Worm (Caenorhabditis elegans) whole organism, late embryonic: Measurements from ENCODE around the gene T25B9.11.

ENCODE experiments used
- C38D4.7 ChIP-seq: fragments of 200-800 bp; sonication (Bioruptor generic); optimal IDR thresholded peaks from 2 replicates; lab custom pipeline; 2018; ENCODE audit warnings: mild to moderate bottlenecking, missing genetic modification characterization, moderate library complexity, missing compliant biosample characterization
- F13H6.1 ChIP-seq: sonication (generic microtip); optimal IDR thresholded peaks from 2 replicates; lab custom pipeline; 2016; ENCODE audit warnings: missing genetic modification characterization, missing compliant biosample characterization
- K02D7.2 ChIP-seq: sonication (generic microtip); optimal IDR thresholded peaks from 2 replicates; lab custom pipeline; 2017; ENCODE audit warnings: mild to moderate bottlenecking, missing genetic modification characterization, missing compliant biosample characterization
- K09A11.1 ChIP-seq: sonication (generic microtip); optimal IDR thresholded peaks from 2 replicates; lab custom pipeline; 2017; ENCODE audit warnings: antibody characterized with exemption, mild to moderate bottlenecking, missing genetic modification characterization, missing compliant biosample characterization; ENCODE audit not compliant: insufficient read depth
- T23F11.4 ChIP-seq: fragments of 200-800 bp; sonication (Bioruptor generic); optimal IDR thresholded peaks from 2 replicates; lab custom pipeline; 2018; ENCODE audit warnings: mild to moderate bottlenecking, missing genetic modification characterization, missing compliant biosample characterization
- ahr-1 ChIP-seq: sonication (generic microtip); optimal IDR thresholded peaks from 2 replicates; lab custom pipeline; 2016; ENCODE audit warnings: missing genetic modification characterization, missing compliant biosample characterization
- ama-1 ChIP-seq: fragments of 150-350 bp; optimal IDR thresholded peaks from 2 replicates; lab custom pipeline; 2014
- ceh-24 ChIP-seq: sonication (generic microtip); optimal IDR thresholded peaks from 2 replicates; lab custom pipeline; 2016; ENCODE audit warnings: mild to moderate bottlenecking, missing genetic modification characterization, missing compliant biosample characterization
- ceh-30 ChIP-seq: fragments of 150-350 bp; optimal IDR thresholded peaks from 2 replicates; lab custom pipeline; 2014; ENCODE audit warnings: missing biosample characterization, missing genetic modification characterization
- ceh-31 ChIP-seq: sonication (generic microtip); optimal IDR thresholded peaks from 2 replicates; lab custom pipeline; 2016; ENCODE audit warnings: missing genetic modification characterization, missing compliant biosample characterization
- ceh-34 ChIP-seq: sonication (generic microtip); optimal IDR thresholded peaks from 2 replicates; lab custom pipeline; 2016; ENCODE audit warnings: mild to moderate bottlenecking, missing genetic modification characterization, missing compliant biosample characterization
- ceh-45 ChIP-seq: fragments of 200-800 bp; sonication (Bioruptor generic); IDR thresholded peaks from 2 replicates; pipeline ENCODE4 v1.3.6; 2022; ENCODE audit warnings: missing genetic modification reagents, missing genetic modification characterization, missing compliant biosample characterization
- ceh-48 ChIP-seq: sonication (generic microtip); optimal IDR thresholded peaks from 2 replicates; lab custom pipeline; 2016; ENCODE audit warnings: missing genetic modification characterization, inconsistent platforms, missing compliant biosample characterization
- che-1 ChIP-seq: sonication (generic microtip); optimal IDR thresholded peaks from 2 replicates; lab custom pipeline; 2016; ENCODE audit warnings: mild to moderate bottlenecking, missing genetic modification characterization, missing compliant biosample characterization
- dve-1 ChIP-seq: sonication (generic microtip); optimal IDR thresholded peaks from 2 replicates; lab custom pipeline; 2017; ENCODE audit warnings: antibody characterized with exemption, mild to moderate bottlenecking, missing genetic modification characterization, missing compliant biosample characterization
- elt-2 ChIP-seq: sonication (generic microtip); optimal IDR thresholded peaks from 2 replicates; lab custom pipeline; 2016; ENCODE audit warnings: missing genetic modification reagents, missing genetic modification characterization, missing compliant biosample characterization
- ets-4 ChIP-seq: sonication (generic microtip); optimal IDR thresholded peaks from 2 replicates; lab custom pipeline; 2016; ENCODE audit warnings: missing genetic modification characterization, missing compliant biosample characterization
- eyg-1 ChIP-seq: sonication (generic microtip); optimal IDR thresholded peaks from 2 replicates; lab custom pipeline; 2016; ENCODE audit warnings: missing genotype, missing genetic modification characterization, missing compliant biosample characterization
- fax-1 ChIP-seq: sonication (generic microtip); optimal IDR thresholded peaks from 2 replicates; lab custom pipeline; 2016; ENCODE audit warnings: missing genotype, missing genetic modification characterization, missing compliant biosample characterization
- fkh-10 ChIP-seq: fragments of 150-350 bp; optimal IDR thresholded peaks from 2 replicates; lab custom pipeline; 2014; ENCODE audit warnings: missing biosample characterization, missing genetic modification reagents, missing genetic modification characterization
- fkh-6 ChIP-seq: sonication (generic microtip); optimal IDR thresholded peaks from 2 replicates; lab custom pipeline; 2016; ENCODE audit warnings: missing genetic modification characterization, missing compliant biosample characterization
- hlh-13 ChIP-seq: fragments of 200-800 bp; sonication (Bioruptor generic); optimal IDR thresholded peaks from 2 replicates; lab custom pipeline; 2018; ENCODE audit warnings: mild to moderate bottlenecking, missing genetic modification characterization, missing compliant biosample characterization
- hlh-15 ChIP-seq: sonication (generic microtip); optimal IDR thresholded peaks from 2 replicates; lab custom pipeline; 2016; ENCODE audit warnings: missing genetic modification characterization, missing compliant biosample characterization
- hlh-8 ChIP-seq: sonication (generic microtip); optimal IDR thresholded peaks from 2 replicates; lab custom pipeline; 2016; ENCODE audit warnings: missing genotype, missing genetic modification characterization, missing compliant biosample characterization
- nfya-1 ChIP-seq: sonication (generic microtip); optimal IDR thresholded peaks from 2 replicates; lab custom pipeline; 2017; ENCODE audit warnings: missing genetic modification characterization, mild to moderate bottlenecking, missing compliant biosample characterization, antibody characterized with exemption, moderate library complexity
- nhr-11 ChIP-seq: fragments of 150-350 bp; optimal IDR thresholded peaks from 2 replicates; lab custom pipeline; 2014; ENCODE audit warnings: missing biosample characterization, missing genetic modification characterization
- npax-4 ChIP-seq: sonication (generic microtip); optimal IDR thresholded peaks from 2 replicates; lab custom pipeline; 2016; ENCODE audit warnings: missing genetic modification characterization, missing compliant biosample characterization
- pax-1 ChIP-seq: fragments of 150-350 bp; optimal IDR thresholded peaks from 2 replicates; lab custom pipeline; 2014; ENCODE audit warnings: missing biosample characterization, missing genetic modification characterization
- pha-2 ChIP-seq: sonication (generic microtip); optimal IDR thresholded peaks from 2 replicates; lab custom pipeline; 2017; ENCODE audit warnings: mild to moderate bottlenecking, missing genetic modification characterization, missing compliant biosample characterization
- pha-4 ChIP-seq: fragments of 150-350 bp; optimal IDR thresholded peaks from 2 replicates; lab custom pipeline; 2018; ENCODE audit warnings: missing biosample characterization, missing genetic modification reagents, missing genetic modification characterization
- rnt-1 ChIP-seq: sonication (generic microtip); optimal IDR thresholded peaks from 2 replicates; lab custom pipeline; 2016; ENCODE audit warnings: missing genetic modification characterization, missing compliant biosample characterization
- tbx-2 ChIP-seq: sonication (generic microtip); optimal IDR thresholded peaks from 2 replicates; lab custom pipeline; 2016; ENCODE audit warnings: missing genetic modification characterization, missing compliant biosample characterization
- ttx-3 ChIP-seq: sonication (generic microtip); optimal IDR thresholded peaks from 2 replicates; lab custom pipeline; 2016; ENCODE audit warnings: missing genetic modification reagents, missing genetic modification characterization, missing compliant biosample characterization
- unc-42 ChIP-seq: sonication (generic microtip); optimal IDR thresholded peaks from 2 replicates; lab custom pipeline; 2016; ENCODE audit warnings: missing genotype, missing genetic modification characterization, missing compliant biosample characterization
- unc-86 ChIP-seq: sonication (generic microtip); optimal IDR thresholded peaks from 2 replicates; lab custom pipeline; 2016; ENCODE audit warnings: missing genetic modification characterization, missing compliant biosample characterization

T25B9.11 gene

DNA sequence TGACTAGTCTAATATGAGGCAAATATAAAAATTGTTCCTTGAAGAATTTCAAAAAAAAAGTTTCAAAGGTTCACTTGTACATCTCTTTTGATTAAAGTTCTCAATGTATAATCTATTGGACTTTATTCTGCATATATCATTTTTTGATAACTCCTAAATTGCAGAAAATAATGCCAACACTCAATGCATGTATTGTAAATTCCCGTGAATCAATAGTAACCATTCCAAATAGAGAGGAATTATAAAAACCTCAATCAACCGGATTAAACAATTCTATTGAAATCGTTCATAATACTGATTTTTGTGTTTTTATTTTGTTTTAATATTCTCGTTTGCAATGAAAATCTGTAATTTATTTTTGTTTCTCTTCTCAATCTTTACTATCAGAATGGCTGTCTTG, 747 bp downstream of the T25B9.11 start, which contains the start of gene T25B9.12:
TSS of gene T25B9.12 (plus strand) at position 301 of the 400 bp plus-strand sequence.
- TF ChIP-seq ceh-48 = no peak

DNA sequence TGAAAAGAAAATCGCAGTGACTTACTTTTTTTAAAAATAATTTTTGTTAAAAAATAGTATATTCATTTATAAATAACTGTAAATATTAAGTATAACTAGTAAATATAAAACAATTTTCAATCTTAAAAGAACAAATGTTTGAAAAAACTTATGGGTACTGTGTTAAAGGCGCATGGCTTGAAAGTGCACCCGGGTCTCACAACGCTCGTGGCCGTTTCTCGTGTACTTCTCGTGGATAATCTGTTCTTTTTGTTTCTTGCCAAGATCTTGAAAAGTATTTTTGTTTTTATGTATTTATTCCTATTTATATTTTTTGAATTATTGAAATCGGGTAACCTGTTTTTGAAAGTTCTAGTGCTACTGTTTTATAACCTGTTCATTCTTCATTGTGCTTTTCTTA, 1.8 kb downstream of the T25B9.11 start:
- TF ChIP-seq pha-4 (tag; lab: Kevin White, UChicago) (no peak), fax-1 (tag; lab: Kevin White, UChicago) (no peak), npax-4 (no peak), hlh-13 (GFP tag; lab: Kevin White, UChicago) (no peak), ceh-45 (GFP tag; lab: Robert Waterston, UW) (no peak), ceh-48 (no peak), tbx-2 (tag; lab: Kevin White, UChicago) (no peak), dve-1 (tag; lab: Kevin White, UChicago) (no peak), hlh-15 (tag; lab: Kevin White, UChicago) (no peak), nfya-1 (tag; lab: Kevin White, UChicago) (no peak), ets-4 (tag; lab: Kevin White, UChicago) (no peak), ttx-3 (tag; lab: Kevin White, UChicago) (no peak), ceh-24 (tag; lab: Kevin White, UChicago) (no peak), ama-1 (lab: Kevin White, UChicago) (no peak), ceh-30 (tag; lab: Kevin White, UChicago) (no peak), elt-2 (tag; lab: Kevin White, UChicago) (no peak), ceh-31 (tag; lab: Kevin White, UChicago) (no peak), nhr-11 (tag; lab: Kevin White, UChicago) (no peak)

DNA sequence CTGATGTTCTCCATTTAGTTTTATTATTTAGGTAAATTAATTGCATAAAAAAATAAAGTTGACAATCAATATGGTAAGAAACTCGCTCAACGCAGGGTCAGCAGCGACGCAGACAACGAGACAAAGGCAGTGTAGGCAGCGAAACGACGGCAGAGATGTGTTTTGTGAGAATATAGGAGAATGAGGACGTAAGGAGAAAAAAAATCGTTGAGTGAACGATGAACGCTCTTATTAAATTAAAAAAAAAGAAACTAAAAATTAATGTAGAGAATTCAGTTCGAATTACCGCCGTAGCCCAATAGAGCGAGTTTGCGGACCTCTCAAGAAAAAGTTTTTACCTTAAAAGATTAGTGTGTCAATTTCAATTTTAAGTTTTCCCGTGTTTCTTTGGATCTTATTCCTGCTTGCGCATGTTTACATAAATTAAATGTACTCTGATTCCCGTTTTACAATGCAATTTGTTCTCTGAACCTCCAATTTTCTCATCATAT, 3.9 kb downstream of the T25B9.11 start, which contains the start of gene T25B9.8:
TSS of gene T25B9.8 (minus strand) at position 51 of the 491 bp plus-strand sequence.
- peak; percentile 33 for TF ChIP-seq unc-42
- no peak for TF ChIP-seq ceh-24 (tag; lab: Kevin White, UChicago)
- no peak for TF ChIP-seq rnt-1

DNA sequence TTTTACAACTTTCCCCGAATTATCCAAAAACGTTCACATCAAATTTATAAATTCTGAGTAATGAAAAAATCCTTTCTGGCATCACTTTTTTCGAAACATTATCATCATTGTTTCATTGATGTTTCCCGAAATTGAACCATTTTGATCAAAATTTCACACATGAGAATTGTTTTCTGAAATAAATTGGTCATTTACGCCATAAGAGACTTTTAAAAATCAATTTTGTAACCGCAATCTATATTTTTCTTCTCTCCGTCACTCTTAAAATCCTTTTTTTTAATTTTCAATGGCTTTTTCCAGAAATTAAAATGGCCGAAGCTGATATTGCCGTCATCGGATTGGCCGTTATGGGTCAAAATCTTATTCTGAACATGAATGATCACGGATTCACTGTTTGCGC, 5.0 kb downstream of the T25B9.11 start, which contains the start of gene T25B9.9:
TSS of gene T25B9.9 (plus strand) at position 301 of the 400 bp plus-strand sequence.
- TF ChIP-seq unc-86 (no peak), npax-4 (no peak), fkh-10 (GFP tag; lab: Kevin White, UChicago) (no peak), pax-1 (tag; lab: Kevin White, UChicago) (no peak), T23F11.4 (GFP tag; lab: Kevin White, UChicago) (no peak), K02D7.2 (no peak), che-1 (tag; lab: Kevin White, UChicago) (no peak), ahr-1 (tag; lab: Kevin White, UChicago) (no peak), ets-4 (tag; lab: Kevin White, UChicago) (no peak), F13H6.1 (tag; lab: Kevin White, UChicago) (no peak), fax-1 (tag; lab: Kevin White, UChicago) (no peak), pha-2 (tag; lab: Kevin White, UChicago) (no peak), ama-1 (lab: Kevin White, UChicago) (no peak), fkh-6 (tag; lab: Kevin White, UChicago) (no peak), K09A11.1 (no peak)
- TF ChIP-seq, all 69 proteins: peak for 0

DNA sequence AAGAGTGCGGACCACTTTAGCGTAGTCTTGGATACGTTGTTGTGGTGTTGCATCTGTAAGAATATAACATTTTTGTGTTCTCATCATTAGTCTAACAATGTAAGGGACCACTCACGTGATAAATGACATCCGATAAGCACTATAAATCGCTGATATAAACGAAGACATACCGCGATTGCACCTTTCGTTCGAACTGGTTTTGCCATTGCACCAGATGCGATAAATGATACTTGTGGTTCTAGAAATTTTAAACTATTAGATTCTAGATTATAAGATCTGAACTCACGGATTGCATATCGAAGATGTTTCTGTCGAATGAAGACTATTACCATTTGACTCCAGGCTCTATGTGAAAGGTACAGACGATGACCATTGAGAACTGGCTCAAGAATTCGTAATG, 7.0 kb downstream of the T25B9.11 start:
- TF ChIP-seq C38D4.7 (GFP tag; lab: Kevin White, UChicago) (no peak), tbx-2 (tag; lab: Kevin White, UChicago) (no peak), ama-1 (lab: Kevin White, UChicago) (no peak), ceh-34 (no peak), eyg-1 (tag; lab: Kevin White, UChicago) (no peak), hlh-8 (tag; lab: Kevin White, UChicago) (no peak), elt-2 (tag; lab: Kevin White, UChicago) (no peak)
- TF ChIP-seq, all 69 proteins: peak for 0
